Worm (Caenorhabditis elegans) whole organism, mixed stage, embryonic: ENCODE measurements around the gene Y57G7A.5.
"Not testable (repeated sequence)": the region's sequence is repeated elsewhere in the genome, so short reads cannot be mapped to it uniquely, and the experiment has no call there.

Source experiments
- M03D4.4 ChIP-seq: sonication (generic microtip); optimal IDR thresholded peaks from 2 replicates; lab custom pipeline; 2017; ENCODE audit warnings: mild to moderate bottlenecking, missing genetic modification characterization, missing compliant biosample characterization
- bed-3 ChIP-seq: fragments of 200-800 bp; sonication (Bioruptor generic); optimal IDR thresholded peaks from 3 replicates; lab custom pipeline; 2018; ENCODE audit warnings: mild to moderate bottlenecking, missing genetic modification characterization, moderate library complexity, missing compliant biosample characterization
- blmp-1 ChIP-seq: fragments of 150-350 bp; optimal IDR thresholded peaks from 2 replicates; lab custom pipeline; 2014; ENCODE audit warnings: missing biosample characterization, missing genetic modification characterization
- ceh-39 ChIP-seq: fragments of 150-350 bp; optimal IDR thresholded peaks from 2 replicates; lab custom pipeline; 2014; ENCODE audit warnings: missing biosample characterization, missing genetic modification characterization
- ceh-43 ChIP-seq: fragments of 200-800 bp; sonication (Bioruptor generic); optimal IDR thresholded peaks from 2 replicates; lab custom pipeline; 2018; ENCODE audit warnings: mild to moderate bottlenecking, missing genetic modification characterization, moderate library complexity, missing compliant biosample characterization
- ceh-83 ChIP-seq: fragments of 200-800 bp; sonication (Bioruptor generic); optimal IDR thresholded peaks from 2 replicates; lab custom pipeline; 2018; ENCODE audit warnings: mild to moderate bottlenecking, missing genetic modification characterization, missing compliant biosample characterization
- ces-1 ChIP-seq: fragments of 150-350 bp; optimal IDR thresholded peaks from 2 replicates; lab custom pipeline; 2014; ENCODE audit warnings: missing biosample characterization, missing genetic modification reagents, missing genetic modification characterization
- drap-1 ChIP-seq: fragments of 200-800 bp; sonication (Bioruptor generic); optimal IDR thresholded peaks from 3 replicates; lab custom pipeline; 2018; ENCODE audit warnings: mild to moderate bottlenecking, missing genetic modification characterization, missing compliant biosample characterization
- elt-1 ChIP-seq: sonication (generic microtip); optimal IDR thresholded peaks from 2 replicates; lab custom pipeline; 2017; ENCODE audit warnings: missing genetic modification characterization, mild to moderate bottlenecking, missing compliant biosample characterization, antibody characterized with exemption, moderate library complexity, borderline replicate concordance; ENCODE audit not compliant: insufficient read depth
- elt-3 ChIP-seq: fragments of 150-350 bp; optimal IDR thresholded peaks from 2 replicates; lab custom pipeline; 2014; ENCODE audit warnings: missing biosample characterization, missing genetic modification characterization
- flh-1 ChIP-seq: fragments of 200-800 bp; sonication (Bioruptor generic); optimal IDR thresholded peaks from 2 replicates; lab custom pipeline; 2018; ENCODE audit warnings: mild to moderate bottlenecking, missing genetic modification characterization, moderate library complexity, missing compliant biosample characterization
- ham-2 ChIP-seq: fragments of 200-800 bp; sonication (Bioruptor generic); optimal IDR thresholded peaks from 2 replicates; lab custom pipeline; 2018; ENCODE audit warnings: mild to moderate bottlenecking, missing genetic modification characterization, missing compliant biosample characterization
- hlh-1 ChIP-seq: fragments of 150-350 bp; optimal IDR thresholded peaks from 2 replicates; lab custom pipeline; 2014; ENCODE audit warnings: missing biosample characterization, missing genetic modification reagents, missing genetic modification characterization
- lin-13 ChIP-seq: fragments of 150-350 bp; optimal IDR thresholded peaks from 2 replicates; lab custom pipeline; 2014; ENCODE audit warnings: missing biosample characterization, missing genetic modification characterization
- lin-32 ChIP-seq: fragments of 200-800 bp; sonication (Bioruptor generic); optimal IDR thresholded peaks from 2 replicates; lab custom pipeline; 2018; ENCODE audit warnings: mild to moderate bottlenecking, missing genetic modification characterization, missing compliant biosample characterization
- lsy-2 ChIP-seq: fragments of 150-350 bp; optimal IDR thresholded peaks from 2 replicates; lab custom pipeline; 2014; ENCODE audit warnings: missing biosample characterization, missing genetic modification characterization
- mab-5 ChIP-seq: fragments of 150-350 bp; optimal IDR thresholded peaks from 2 replicates; lab custom pipeline; 2014; ENCODE audit warnings: missing biosample characterization, missing genetic modification characterization
- mep-1 ChIP-seq: fragments of 150-350 bp; optimal IDR thresholded peaks from 2 replicates; lab custom pipeline; 2017; ENCODE audit warnings: missing biosample characterization, missing genetic modification reagents, missing genetic modification characterization, inconsistent platforms
- mls-2 ChIP-seq: sonication (generic microtip); optimal IDR thresholded peaks from 2 replicates; lab custom pipeline; 2016; ENCODE audit warnings: mild to moderate bottlenecking, missing genetic modification characterization, moderate library complexity, missing compliant biosample characterization
- nhr-12 ChIP-seq: fragments of 150-350 bp; optimal IDR thresholded peaks from 2 replicates; lab custom pipeline; 2014; ENCODE audit warnings: missing biosample characterization, missing genetic modification characterization
- nhr-2 ChIP-seq: fragments of 150-350 bp; optimal IDR thresholded peaks from 2 replicates; lab custom pipeline; 2014; ENCODE audit warnings: missing biosample characterization, missing genetic modification characterization
- nhr-237 ChIP-seq: fragments of 150-350 bp; optimal IDR thresholded peaks from 2 replicates; lab custom pipeline; 2014; ENCODE audit warnings: missing biosample characterization, missing genetic modification characterization
- nhr-28 ChIP-seq: fragments of 150-350 bp; optimal IDR thresholded peaks from 2 replicates; lab custom pipeline; 2014; ENCODE audit warnings: missing biosample characterization, missing genetic modification characterization
- nhr-76 ChIP-seq: sonication (generic microtip); optimal IDR thresholded peaks from 2 replicates; lab custom pipeline; 2017; ENCODE audit warnings: missing biosample characterization, missing genetic modification characterization
- pha-4 ChIP-seq: fragments of 150-350 bp; optimal IDR thresholded peaks from 2 replicates; lab custom pipeline; 2018; ENCODE audit warnings: missing biosample characterization, missing genetic modification reagents, missing genetic modification characterization
- sem-2 ChIP-seq: fragments of 200-800 bp; sonication (Bioruptor generic); optimal IDR thresholded peaks from 2 replicates; lab custom pipeline; 2018; ENCODE audit warnings: mild to moderate bottlenecking, missing genetic modification characterization, missing compliant biosample characterization
- snpc-4 ChIP-seq: fragments of 150-350 bp; optimal IDR thresholded peaks from 2 replicates; lab custom pipeline; 2014; ENCODE audit warnings: missing biosample characterization, missing genetic modification characterization
- tbx-8 ChIP-seq: fragments of 200-800 bp; sonication (Bioruptor generic); optimal IDR thresholded peaks from 2 replicates; lab custom pipeline; 2018; ENCODE audit warnings: mild to moderate bottlenecking, missing genetic modification characterization, moderate library complexity, missing compliant biosample characterization
- unc-120 ChIP-seq: sonication (generic microtip); optimal IDR thresholded peaks from 2 replicates; lab custom pipeline; 2017; ENCODE audit warnings: missing genetic modification characterization, missing compliant biosample characterization; ENCODE audit not compliant: poor library complexity, severe bottlenecking
- unc-39 ChIP-seq: fragments of 150-350 bp; optimal IDR thresholded peaks from 2 replicates; lab custom pipeline; 2014; ENCODE audit warnings: missing biosample characterization, missing genetic modification characterization
- zip-8 ChIP-seq: fragments of 150-350 bp; optimal IDR thresholded peaks from 2 replicates; lab custom pipeline; 2014; ENCODE audit warnings: missing biosample characterization, missing genetic modification characterization
- ztf-11 ChIP-seq: fragments of 150-350 bp; optimal IDR thresholded peaks from 2 replicates; lab custom pipeline; 2014; ENCODE audit warnings: missing biosample characterization, missing genetic modification characterization

Y57G7A.5 gene

ce11 chrII:1278350-1278749 is 3.0 kb upstream of the Y57G7A.5 start, which contains the start of gene srz-63:
srz-63 (plus strand) TSS chrII:1278650.
- TF ChIP-seq mep-1, M03D4.4, ceh-39 (tag; lab: Kevin White, UChicago): not testable (repeated sequence)

- TF ChIP-seq ces-1 (GFP tag; lab: Kevin White, UChicago): no peak
- TF ChIP-seq flh-1 (GFP tag; lab: Kevin White, UChicago): no peak
- TF ChIP-seq pha-4: no peak
- TF ChIP-seq nhr-12: no peak
- no peak for TF ChIP-seq drap-1
Observed at ce11 chrII:1276778-1277177, 1.4 kb upstream of the Y57G7A.5 start, which contains the start of gene Y57G7A.11. Y57G7A.11 (minus strand) TSS chrII:1276878.

DNA sequence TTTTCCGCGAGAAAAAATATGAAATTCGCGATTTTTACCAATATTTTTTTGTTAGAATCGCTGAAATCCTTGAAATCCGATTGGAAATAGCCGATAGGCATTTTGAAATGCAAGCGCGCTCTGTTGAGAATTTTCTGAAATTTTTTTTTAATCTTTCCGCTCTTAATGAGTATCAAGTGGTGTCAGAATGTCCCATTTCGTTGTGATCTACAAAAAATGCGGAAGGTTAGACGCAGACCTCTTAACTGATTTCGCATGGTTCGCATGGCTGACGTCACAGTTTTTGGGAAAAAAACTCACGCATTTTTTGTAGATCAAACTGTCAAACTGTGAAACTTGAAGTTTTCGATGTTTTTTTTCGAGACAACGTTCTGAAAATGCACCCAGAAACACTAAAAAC is 3.5 kb downstream of the Y57G7A.5 start, which contains the start of gene srw-66:
TSS of gene srw-66 (minus strand) at position 101 of the 400 bp plus-strand sequence.
- no peak for TF ChIP-seq mep-1 (tag; lab: Kevin White, UChicago)
- TF ChIP-seq ceh-83 (GFP tag; lab: Kevin White, UChicago): no peak
- TF ChIP-seq nhr-12: no peak
- TF ChIP-seq ceh-43 (GFP tag; lab: Kevin White, UChicago): no peak
- no peak for TF ChIP-seq M03D4.4 (tag; lab: Kevin White, UChicago)
- TF ChIP-seq lin-32: no peak
- TF ChIP-seq nhr-237 (tag; lab: Kevin White, UChicago): no peak

- TF ChIP-seq ces-1 (GFP tag; lab: Kevin White, UChicago) (no peak), elt-3 (tag; lab: Kevin White, UChicago) (no peak), hlh-1 (no peak), snpc-4 (no peak), drap-1 (no peak), ztf-11 (tag; lab: Kevin White, UChicago) (no peak), unc-39 (tag; lab: Kevin White, UChicago) (no peak), nhr-76 (no peak), nhr-28 (tag; lab: Kevin White, UChicago) (no peak), ceh-83 (GFP tag; lab: Kevin White, UChicago) (no peak), sem-2 (GFP tag; lab: Kevin White, UChicago) (no peak), lsy-2 (tag; lab: Kevin White, UChicago) (no peak), M03D4.4 (tag; lab: Kevin White, UChicago) (no peak), tbx-8 (GFP tag; lab: Kevin White, UChicago) (no peak), ceh-43 (GFP tag; lab: Kevin White, UChicago) (no peak), unc-120 (tag; lab: Kevin White, UChicago) (no peak), bed-3 (GFP tag; lab: Kevin White, UChicago) (no peak), mab-5 (tag; lab: Kevin White, UChicago) (no peak), nhr-237 (tag; lab: Kevin White, UChicago) (no peak), lin-32 (no peak)
Observed at ce11 chrII:1266790-1267189, 8.5 kb downstream of the Y57G7A.5 start, which contains the start of gene oac-30. oac-30 (minus strand) TSS chrII:1266890.

ce11 chrII:1258634-1259033 is 16.7 kb downstream of the Y57G7A.5 start, which contains the start of gene clpr-2:
clpr-2 (plus strand) TSS chrII:1258934.
- TF ChIP-seq lin-13 (tag; lab: Kevin White, UChicago) (no peak), pha-4 (no peak), mep-1 (tag; lab: Kevin White, UChicago) (no peak), lsy-2 (tag; lab: Kevin White, UChicago) (no peak), snpc-4 (no peak), mab-5 (tag; lab: Kevin White, UChicago) (no peak), mls-2 (tag; lab: Kevin White, UChicago) (no peak), nhr-76 (no peak), tbx-8 (GFP tag; lab: Kevin White, UChicago) (no peak), zip-8 (tag; lab: Kevin White, UChicago) (no peak), hlh-1 (no peak), elt-1 (tag; lab: Kevin White, UChicago) (no peak), nhr-28 (tag; lab: Kevin White, UChicago) (no peak), blmp-1 (tag; lab: Kevin White, UChicago) (no peak), ham-2 (GFP tag; lab: Kevin White, UChicago) (no peak), ces-1 (GFP tag; lab: Kevin White, UChicago) (no peak), nhr-237 (tag; lab: Kevin White, UChicago) (no peak), unc-39 (tag; lab: Kevin White, UChicago) (no peak), nhr-2 (no peak)
